Fruit fly (Drosophila melanogaster) Kc167 (cell line): ENCODE measurements around the gene CG32988.

ENCODE experiments used
- Myc ChIP-seq: fragments of >200 bp; optimal IDR thresholded peaks from 2 replicates; lab custom pipeline; 2017; ENCODE audit warnings: missing external identifiers
- Sin3A ChIP-seq: fragments of >200 bp; optimal IDR thresholded peaks from 2 replicates; lab custom pipeline; 2018; ENCODE audit warnings: missing external identifiers
- h ChIP-seq: fragments of >200 bp; optimal IDR thresholded peaks from 3 replicates; lab custom pipeline; 2018; ENCODE audit warnings: missing external identifiers
- psq ChIP-seq: fragments of >200 bp; optimal IDR thresholded peaks from 2 replicates; lab custom pipeline; 2017; ENCODE audit warnings: missing external identifiers
- ttk ChIP-seq: sonication (Bioruptor generic); optimal IDR thresholded peaks from 2 replicates; lab custom pipeline; 2017; ENCODE audit warnings: missing external identifiers

- TF ChIP-seq Myc (lab: Kevin White, UChicago) (no peak), Sin3A (lab: Kevin White, UChicago) (no peak), psq (lab: Kevin White, UChicago) (no peak), h (lab: Kevin White, UChicago) (no peak), ttk (lab: Kevin White, UChicago) (no peak)
Observed at dm6 chr2L:8888720-8889119, 24.1 kb downstream of the CG32988 start.
